Worm (Caenorhabditis elegans): ENCODE measurements around the gene swd-2.1.

The swd-2.1 gene

DNA sequence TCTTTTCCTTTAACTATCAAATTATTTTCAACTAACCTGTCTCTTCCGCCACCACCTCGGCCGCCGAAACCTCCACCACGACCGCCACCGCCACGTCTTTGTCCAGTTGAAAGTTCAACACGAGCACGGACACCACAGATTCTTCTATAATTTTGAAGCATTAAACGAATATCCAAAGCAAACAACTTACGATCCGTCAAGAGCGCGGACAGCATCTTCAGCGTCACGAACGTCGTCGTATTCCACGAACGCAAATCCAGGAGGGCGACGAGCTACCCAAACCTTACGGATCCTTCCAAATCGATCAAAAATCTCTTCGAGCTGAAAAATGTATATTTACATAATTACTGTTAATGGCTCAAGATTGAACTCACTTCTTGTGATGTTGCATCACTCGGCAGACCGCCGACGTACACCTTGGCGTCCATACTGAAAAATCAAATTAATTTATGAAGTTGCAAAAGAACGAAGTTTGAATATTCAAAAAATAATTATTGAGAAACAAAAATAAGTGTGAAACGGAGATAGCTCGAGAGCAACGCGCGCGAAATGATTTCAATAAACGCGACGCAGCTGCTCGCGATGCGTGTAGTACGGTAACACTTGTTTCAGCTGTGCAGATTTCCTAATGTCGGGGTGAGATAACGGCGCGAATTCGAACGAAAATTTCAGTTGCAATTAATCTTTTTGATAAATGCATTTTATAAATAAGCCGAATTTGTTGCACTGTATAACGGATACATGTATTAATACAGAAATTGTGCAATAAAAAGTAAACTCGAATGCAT is 15.2 kb downstream of the swd-2.1 start, which contains the start of gene rsp-6 (continued):
- TF ChIP-seq F22D6.2 (tag; optimal IDR thresholded peaks at IDR 0.05), result no peak
- TF ChIP-seq nhr-27 (tag; optimal IDR thresholded peaks at IDR 0.05), result no peak
- no peak for TF ChIP-seq lag-1 (GFP tag; IDR thresholded peaks at IDR 0.05)
- TF ChIP-seq nfya-1 (tag; optimal IDR thresholded peaks at IDR 0.05; ENCODE audit: borderline replicate concordance, insufficient read depth), result no peak
- TF ChIP-seq D2030.7 (GFP tag; IDR thresholded peaks at IDR 0.05), result peak; percentile 83
- peak; percentile 14 to 92 (median 56) for TF ChIP-seq lin-35 (GFP tag; optimal IDR thresholded peaks at IDR 0.05)
- peak; percentile 77 for TF ChIP-seq B0019.2 (GFP tag; conservative IDR thresholded peaks at IDR 0.05)
- no peak for TF ChIP-seq zim-3 (tag; optimal IDR thresholded peaks at IDR 0.05)
- TF ChIP-seq pha-4 (tag; optimal IDR thresholded peaks at IDR 0.05), result peak; percentile 13
- TF ChIP-seq F49E8.2 (tag; optimal IDR thresholded peaks at IDR 0.05; ENCODE audit: insufficient read depth), result peak; percentile 83
- TF ChIP-seq ceh-100 (GFP tag; IDR thresholded peaks at IDR 0.05), result peak; percentile 61
- peak; percentile 88 for TF ChIP-seq madf-10 (tag; optimal IDR thresholded peaks at IDR 0.05)
- TF ChIP-seq F23B12.7 (tag; optimal IDR thresholded peaks at IDR 0.05; ENCODE audit: insufficient read depth), result peak; percentile 81
- TF ChIP-seq ztf-18 (tag; optimal IDR thresholded peaks at IDR 0.05), result peak; percentile 27
- TF ChIP-seq ceh-91 (GFP tag; IDR thresholded peaks at IDR 0.05), result peak; percentile 90
- TF ChIP-seq Y53G8AR.9 (GFP tag; conservative IDR thresholded peaks at IDR 0.05), result peak; percentile 89
- TF ChIP-seq pbrm-1 (GFP tag; IDR thresholded peaks at IDR 0.05), result 0 out of 2 replicates have a peak, but pooled peaks have one; percentile 67
- TF ChIP-seq nhr-120 (GFP tag; IDR thresholded peaks at IDR 0.05), result 0 out of 2 replicates have a peak, but pooled peaks have one; percentile 43
- TF ChIP-seq lin-26 (GFP tag; IDR thresholded peaks at IDR 0.05), result peak; percentile 77
- peak; percentile 93 for TF ChIP-seq efl-1 (GFP tag; optimal IDR thresholded peaks at IDR 0.05)
- TF ChIP-seq attf-3 (GFP tag; conservative IDR thresholded peaks at IDR 0.05), result peak; percentile 30; the same call in 1 of the 2 replicates
- TF ChIP-seq ets-4 (GFP tag; optimal IDR thresholded peaks at IDR 0.05), result no peak
- TF ChIP-seq snpc-3.4 (tag; optimal IDR thresholded peaks at IDR 0.05), result peak; percentile 75
- TF ChIP-seq dpl-1 (GFP tag; optimal IDR thresholded peaks at IDR 0.05), result peak; percentile 93
- TF ChIP-seq ztf-3 (GFP tag; optimal IDR thresholded peaks at IDR 0.05), result no peak
- peak; percentile 19 for TF ChIP-seq nhr-90 (tag; optimal IDR thresholded peaks at IDR 0.05)
- peak; percentile 80 for TF ChIP-seq snpc-1.3 (tag; optimal IDR thresholded peaks at IDR 0.05; ENCODE audit: insufficient read depth)
- TF ChIP-seq Y53F4B.3 (GFP tag; IDR thresholded peaks at IDR 0.05), result no peak
- no peak for TF ChIP-seq ztf-26 (tag; optimal IDR thresholded peaks at IDR 0.05)
- peak; percentile 43 for TF ChIP-seq him-1 (tag; optimal IDR thresholded peaks at IDR 0.05)
- TF ChIP-seq akir-1 (GFP tag; optimal IDR thresholded peaks at IDR 0.05), result no peak
- TF ChIP-seq B0336.3 (GFP tag; IDR thresholded peaks at IDR 0.05), result peak; percentile 66
- TF ChIP-seq snpc-4 (GFP tag; optimal IDR thresholded peaks at IDR 0.05), result peak; percentile 15
- peak; percentile 36 to 74 (median 62) for TF ChIP-seq snpc-4 (tag; optimal IDR thresholded peaks at IDR 0.05)
- TF ChIP-seq let-607 (tag; optimal IDR thresholded peaks at IDR 0.05), result peak in 1 of 2 experiments; percentile 60
- peak; percentile 88 for TF ChIP-seq tlf-1 (GFP tag; optimal IDR thresholded peaks at IDR 0.05)
- TF ChIP-seq cebp-1 (GFP tag; IDR thresholded peaks at IDR 0.05), result peak; percentile 76
- peak; percentile 84 for TF ChIP-seq cebp-1 (tag; optimal IDR thresholded peaks at IDR 0.05)
- TF ChIP-seq hlh-26 (GFP tag; conservative IDR thresholded peaks at IDR 0.05), result no peak
- TF ChIP-seq rcor-1 (GFP tag; IDR thresholded peaks at IDR 0.05), result peak; percentile 62
